Worm (Caenorhabditis elegans): ENCODE data around the gene lpr-6.

- TF ChIP-seq xbp-1 (tag; optimal IDR thresholded peaks at IDR 0.05) (no peak), skn-1 (tag; optimal IDR thresholded peaks at IDR 0.05) (no peak), C16A3.4 (tag; optimal IDR thresholded peaks at IDR 0.05) (no peak), isw-1 (GFP tag; IDR thresholded peaks at IDR 0.05) (no peak), fos-1 (tag; optimal IDR thresholded peaks at IDR 0.05) (no peak), ama-1 (optimal IDR thresholded peaks at IDR 0.05) (no peak), nhr-77 (tag; optimal IDR thresholded peaks at IDR 0.05) (no peak), lin-13 (GFP tag; optimal IDR thresholded peaks at IDR 0.05) (no peak), aha-1 (tag; optimal IDR thresholded peaks at IDR 0.05) (no peak)
Observed at ce11 chrX:11085162-11085561, 25.4 kb downstream of the lpr-6 start, which contains the start of gene W04G3.7.
